Fruit fly (Drosophila melanogaster) whole organism, embryonic: ENCODE results near the gene CG5262.

Experiments
- CG10209 ChIP-seq: fragments of 200-800 bp; sonication (Bioruptor generic); optimal IDR thresholded peaks from 3 replicates; lab custom pipeline; 2017; ENCODE audit warnings: missing biosample characterization, mild to moderate bottlenecking, missing genetic modification characterization, missing genetic modification reagents
- CG13624 ChIP-seq: fragments of 200-800 bp; sonication (Bioruptor generic); optimal IDR thresholded peaks from 2 replicates; lab custom pipeline; 2016; ENCODE audit warnings: missing biosample characterization, missing genetic modification characterization
- CG15696 ChIP-seq: fragments of 200-800 bp; sonication (Bioruptor generic); optimal IDR thresholded peaks from 2 replicates; lab custom pipeline; 2019; ENCODE audit warnings: missing biosample characterization, mild to moderate bottlenecking, missing genetic modification characterization, moderate library complexity
- CG16813 ChIP-seq: fragments of 200-800 bp; sonication (Bioruptor generic); IDR thresholded peaks from 3 replicates; pipeline ENCODE4 v1.3.6; 2022; ENCODE audit warnings: missing biosample characterization, missing genetic modification characterization; ENCODE audit not compliant: partially characterized antibody
- CG17568 ChIP-seq: fragments of 200-800 bp; sonication (Bioruptor generic); optimal IDR thresholded peaks from 2 replicates; lab custom pipeline; 2018; ENCODE audit warnings: missing biosample characterization, mild to moderate bottlenecking, missing genetic modification characterization, moderate library complexity
- CG2199 ChIP-seq: fragments of 200-800 bp; sonication (Bioruptor generic); IDR thresholded peaks from 3 replicates; pipeline ENCODE4 v1.3.6; 2022; ENCODE audit warnings: missing biosample characterization, missing genetic modification characterization
- CG32532 ChIP-seq: fragments of 200-800 bp; sonication (Bioruptor generic); IDR thresholded peaks from 2 replicates; pipeline ENCODE4 v1.3.6; 2022; ENCODE audit warnings: missing biosample characterization, missing genetic modification characterization
- CG34224 ChIP-seq: fragments of 200-800 bp; sonication (Bioruptor generic); IDR thresholded peaks from 3 replicates; pipeline ENCODE4 v1.3.6; 2022; ENCODE audit warnings: missing biosample characterization, missing genetic modification characterization; ENCODE audit not compliant: partially characterized antibody
- CG3838 ChIP-seq: fragments of 200-800 bp; sonication (Bioruptor generic); optimal IDR thresholded peaks from 3 replicates; lab custom pipeline; 2016; ENCODE audit warnings: missing biosample characterization, missing genetic modification characterization
- CG42726 ChIP-seq: fragments of 200-800 bp; sonication (Bioruptor generic); IDR thresholded peaks from 2 replicates; pipeline ENCODE4 v1.3.6; 2022; ENCODE audit warnings: missing biosample characterization, missing genetic modification characterization; ENCODE audit not compliant: partially characterized antibody
- CG4282 ChIP-seq: fragments of 200-800 bp; sonication (Bioruptor generic); optimal IDR thresholded peaks from 2 replicates; lab custom pipeline; 2016; ENCODE audit warnings: missing biosample characterization, missing genetic modification characterization
- CG4328 ChIP-seq: fragments of 200-800 bp; sonication (Bioruptor generic); optimal IDR thresholded peaks from 3 replicates; lab custom pipeline; 2017; ENCODE audit warnings: missing biosample characterization, missing genetic modification reagents, missing genetic modification characterization
- CG4730 ChIP-seq: fragments of 200-800 bp; sonication (Bioruptor generic); IDR thresholded peaks from 2 replicates; pipeline ENCODE4 v1.3.6; 2022; ENCODE audit warnings: missing biosample characterization, missing genetic modification characterization
- CG5953 ChIP-seq: fragments of 200-800 bp; sonication (Bioruptor generic); IDR thresholded peaks from 2 replicates; pipeline ENCODE4 v1.3.6; 2022; ENCODE audit warnings: missing biosample characterization, missing genetic modification characterization
- CG7928 ChIP-seq: fragments of 200-800 bp; sonication (Bioruptor generic); optimal IDR thresholded peaks from 2 replicates; lab custom pipeline; 2017; ENCODE audit warnings: missing biosample characterization, mild to moderate bottlenecking, missing genetic modification characterization
- CHES-1-like ChIP-seq: fragments of 200-800 bp; sonication (Bioruptor generic); optimal IDR thresholded peaks from 2 replicates; lab custom pipeline; 2016; ENCODE audit warnings: missing biosample characterization, missing genetic modification characterization
- CkIIα-i1 ChIP-seq: fragments of 200-800 bp; sonication (Bioruptor generic); IDR thresholded peaks from 2 replicates; pipeline ENCODE4 v1.3.6; 2022; ENCODE audit warnings: missing biosample characterization, missing genetic modification characterization
- D19A ChIP-seq: fragments of 200-800 bp; optimal IDR thresholded peaks from 3 replicates; lab custom pipeline; 2019; ENCODE audit warnings: missing biosample characterization, mild to moderate bottlenecking, missing genetic modification characterization, moderate library complexity
- Dbx ChIP-seq: fragments of 200-800 bp; sonication (Bioruptor generic); IDR thresholded peaks from 3 replicates; pipeline ENCODE4 v1.3.6; 2022; ENCODE audit warnings: missing biosample characterization, missing genetic modification characterization
- Dip2 ChIP-seq: fragments of 200-800 bp; sonication (Bioruptor generic); IDR thresholded peaks from 2 replicates; pipeline ENCODE4 v1.3.6; 2022; ENCODE audit warnings: missing biosample characterization, missing genetic modification characterization
- Eip74EF ChIP-seq, 2 experiments: fragments of 200-800 bp in 1 of 2; fragments of >200 bp in 1 of 2; sonication (Bioruptor generic) in 1 of 2; optimal IDR thresholded peaks; 2 replicates each; lab custom pipeline; 2017 to 2019; ENCODE audit warnings: missing biosample characterization in 2 of 2, missing genetic modification characterization in 2 of 2, mild to moderate bottlenecking in 1 of 2, moderate library complexity in 1 of 2
- H15 ChIP-seq: fragments of 200-800 bp; sonication (Bioruptor generic); IDR thresholded peaks from 3 replicates; pipeline ENCODE4 v1.3.6; 2022; ENCODE audit warnings: missing biosample characterization, missing genetic modification characterization
- HLH3B ChIP-seq: fragments of 200-800 bp; sonication (Bioruptor generic); IDR thresholded peaks from 2 replicates; pipeline ENCODE4 v1.3.6; 2022; ENCODE audit warnings: missing biosample characterization, missing genetic modification characterization
- HLH54F ChIP-seq: fragments of 200-800 bp; sonication (Bioruptor generic); optimal IDR thresholded peaks from 3 replicates; lab custom pipeline; 2016; ENCODE audit warnings: missing biosample characterization, missing genetic modification characterization
- MBD-R2 ChIP-seq: fragments of 200-800 bp; sonication (Bioruptor generic); IDR thresholded peaks from 2 replicates; pipeline ENCODE4 v1.3.6; 2022; ENCODE audit warnings: missing biosample characterization, missing genetic modification characterization
- Mes4 ChIP-seq: fragments of 200-800 bp; sonication (Bioruptor generic); optimal IDR thresholded peaks from 2 replicates; lab custom pipeline; 2016; ENCODE audit warnings: missing biosample characterization, missing genetic modification characterization
- NfI ChIP-seq: fragments of 200-800 bp; sonication (Bioruptor generic); optimal IDR thresholded peaks from 3 replicates; lab custom pipeline; 2018; ENCODE audit warnings: missing biosample characterization, mild to moderate bottlenecking, missing genetic modification characterization, moderate library complexity
- Sin3A ChIP-seq: fragments of >200 bp; optimal IDR thresholded peaks from 2 replicates; lab custom pipeline; 2018
- Ssrp ChIP-seq: fragments of 200-800 bp; sonication (Bioruptor generic); optimal IDR thresholded peaks from 2 replicates; lab custom pipeline; 2018; ENCODE audit warnings: missing biosample characterization, mild to moderate bottlenecking, missing genetic modification characterization, moderate library complexity
- Vsx1 ChIP-seq: fragments of 200-800 bp; sonication (Bioruptor generic); optimal IDR thresholded peaks from 2 replicates; lab custom pipeline; 2017; ENCODE audit warnings: missing biosample characterization, mild to moderate bottlenecking, missing genetic modification characterization, missing genetic modification reagents
- ac ChIP-seq: fragments of 200-800 bp; sonication (Bioruptor generic); optimal IDR thresholded peaks from 3 replicates; lab custom pipeline; 2017; ENCODE audit warnings: missing biosample characterization, mild to moderate bottlenecking, missing genetic modification characterization
- bcd ChIP-seq: fragments of 200-800 bp; sonication (Bioruptor generic); optimal IDR thresholded peaks from 2 replicates; lab custom pipeline; 2017; ENCODE audit warnings: missing biosample characterization, mild to moderate bottlenecking, missing genetic modification characterization
- cad ChIP-seq: fragments of >200 bp; optimal IDR thresholded peaks from 2 replicates; lab custom pipeline; 2017; ENCODE audit warnings: missing biosample characterization, missing genetic modification characterization
- croc ChIP-seq: fragments of 200-800 bp; sonication (Bioruptor generic); conservative IDR thresholded peaks from 3 replicates; pipeline ENCODE4 v1.3.6; 2022; ENCODE audit warnings: missing biosample characterization, missing genetic modification characterization
- danr ChIP-seq: fragments of 200-800 bp; sonication (Bioruptor generic); IDR thresholded peaks from 2 replicates; pipeline ENCODE4 v1.3.6; 2022; ENCODE audit warnings: missing biosample characterization, missing genetic modification characterization
- dati ChIP-seq: fragments of 200-800 bp; sonication (Bioruptor generic); IDR thresholded peaks from 2 replicates; pipeline ENCODE4 v1.3.6; 2022; ENCODE audit warnings: missing biosample characterization, missing genetic modification characterization
- en ChIP-seq: fragments of 200-800 bp; sonication (Bioruptor generic); optimal IDR thresholded peaks from 2 replicates; lab custom pipeline; 2016; ENCODE audit warnings: missing biosample characterization, missing genetic modification characterization
- esg ChIP-seq: fragments of 200-800 bp; sonication (Bioruptor generic); conservative IDR thresholded peaks from 2 replicates; pipeline ENCODE4 v1.3.6; 2022; ENCODE audit warnings: missing biosample characterization, missing genetic modification characterization
- fd3F ChIP-seq: fragments of 200-800 bp; sonication (Bioruptor generic); optimal IDR thresholded peaks from 2 replicates; lab custom pipeline; 2018; ENCODE audit warnings: missing biosample characterization, mild to moderate bottlenecking, missing genetic modification characterization, moderate library complexity
- fu2 ChIP-seq: fragments of 200-800 bp; sonication (Bioruptor generic); optimal IDR thresholded peaks from 2 replicates; lab custom pipeline; 2016; ENCODE audit warnings: missing biosample characterization, missing genetic modification characterization
- gcm ChIP-seq: fragments of 200-800 bp; sonication (Bioruptor generic); optimal IDR thresholded peaks from 2 replicates; lab custom pipeline; 2019; ENCODE audit warnings: missing biosample characterization, mild to moderate bottlenecking, missing genetic modification characterization, moderate library complexity
- hb ChIP-seq: fragments of 200-800 bp; sonication (Bioruptor generic); IDR thresholded peaks from 3 replicates; pipeline ENCODE4 v1.3.6; 2022; ENCODE audit warnings: missing biosample characterization, missing genetic modification characterization; ENCODE audit not compliant: partially characterized antibody
- hkb ChIP-seq, 2 experiments: fragments of 200-800 bp in 1 of 2; fragments of >200 bp in 1 of 2; sonication (Bioruptor generic) in 1 of 2; IDR thresholded peaks in 1 of 2; optimal IDR thresholded peaks in 1 of 2; 2 replicates each; pipeline versions ENCODE4 v1.3.6 to Lab custom; 2017 to 2022; ENCODE audit warnings: missing biosample characterization in 1 of 2, missing genetic modification characterization in 1 of 2
- jumu ChIP-seq: fragments of 200-800 bp; sonication (Bioruptor generic); optimal IDR thresholded peaks from 3 replicates; lab custom pipeline; 2016; ENCODE audit warnings: missing biosample characterization, missing genetic modification characterization
- lbe ChIP-seq: fragments of 200-800 bp; sonication (Bioruptor generic); optimal IDR thresholded peaks from 2 replicates; lab custom pipeline; 2016; ENCODE audit warnings: missing biosample characterization, mild to moderate bottlenecking, missing genetic modification characterization
- odd ChIP-seq: fragments of 200-800 bp; sonication (Bioruptor generic); optimal IDR thresholded peaks from 2 replicates; lab custom pipeline; 2017; ENCODE audit warnings: missing biosample characterization, mild to moderate bottlenecking, missing genetic modification characterization
- pnt ChIP-seq: fragments of 200-800 bp; sonication (Bioruptor generic); optimal IDR thresholded peaks from 3 replicates; lab custom pipeline; 2016; ENCODE audit warnings: missing biosample characterization, missing genetic modification characterization
- sc ChIP-seq, 3 experiments: fragments of >200 bp in 2 of 3; fragments of 200-800 bp in 1 of 3; sonication (Bioruptor generic) in 1 of 3; optimal IDR thresholded peaks; 2 replicates in 2 of 3; 3 replicates in 1 of 3; lab custom pipeline; 2017; ENCODE audit warnings: mild to moderate bottlenecking in 1 of 3, missing biosample characterization in 1 of 3, missing genetic modification characterization in 1 of 3, missing genetic modification reagents in 1 of 3
- unpg ChIP-seq: fragments of 200-800 bp; sonication (Bioruptor generic); optimal IDR thresholded peaks from 3 replicates; lab custom pipeline; 2018; ENCODE audit warnings: missing biosample characterization, mild to moderate bottlenecking, missing genetic modification characterization, moderate library complexity
- zfh2 ChIP-seq: fragments of 200-800 bp; sonication (Bioruptor generic); optimal IDR thresholded peaks from 2 replicates; lab custom pipeline; 2016; ENCODE audit warnings: missing biosample characterization, missing genetic modification characterization

Gene CG5262

DNA sequence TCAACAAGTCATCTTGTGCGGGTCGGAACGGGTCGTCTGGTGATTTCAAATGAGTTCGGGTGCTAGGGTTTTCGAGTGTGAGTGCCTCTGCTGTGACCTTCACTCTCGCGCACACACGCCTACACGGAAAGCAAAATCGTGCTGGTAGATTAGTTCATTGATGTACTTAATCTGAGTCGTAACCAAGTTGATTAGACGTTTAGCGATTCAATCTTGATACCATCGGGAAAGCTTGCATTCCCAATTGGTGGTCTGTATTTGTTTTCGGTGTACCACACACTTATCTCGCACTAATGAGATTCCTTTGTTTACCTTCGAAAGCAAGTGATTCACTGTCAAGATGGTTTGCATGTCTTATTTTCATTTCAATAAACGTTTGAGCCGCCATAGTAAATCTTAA lies 41.3 kb downstream of the CG5262 start (continued):
- TF ChIP-seq esg (GFP tag; lab: Robert Waterston, UW): no peak
- TF ChIP-seq dati: no peak
- TF ChIP-seq hkb (optimal IDR thresholded peaks at IDR 0.05; lab: Kevin White, UChicago): no peak
- TF ChIP-seq hkb (GFP tag; IDR thresholded peaks at IDR 0.05; lab: Robert Waterston, UW): 0 out of 2 replicates have a peak, but pooled peaks have one; percentile 29
- TF ChIP-seq Dbx (GFP tag; lab: Robert Waterston, UW): 0 out of 3 replicates have a peak, but pooled peaks have one; percentile 18
- TF ChIP-seq danr (GFP tag; lab: Robert Waterston, UW): no peak
- peak; percentile 41; the same call in 1 of the 2 replicates for TF ChIP-seq CG4730 (GFP tag; lab: Robert Waterston, UW)
- peak; percentile 20 for TF ChIP-seq CG13624
- no peak for TF ChIP-seq H15 (GFP tag; lab: Robert Waterston, UW)
- TF ChIP-seq CG7928 (GFP tag; lab: Kevin White, UChicago): no peak
- TF ChIP-seq en (GFP tag; lab: Kevin White, UChicago): no peak
- no peak for TF ChIP-seq croc
- TF ChIP-seq sc (optimal IDR thresholded peaks at IDR 0.05; lab: Kevin White, UChicago): no peak
- no peak for TF ChIP-seq sc (GFP tag; optimal IDR thresholded peaks at IDR 0.05; lab: Kevin White, UChicago)
- TF ChIP-seq pnt (GFP tag; lab: Kevin White, UChicago): peak; percentile 11
- peak; percentile 16 for TF ChIP-seq jumu (GFP tag; lab: Kevin White, UChicago)
- TF ChIP-seq CG4282: no peak
- TF ChIP-seq CG15696: no peak
- peak; percentile 41 for TF ChIP-seq gcm (GFP tag; lab: Kevin White, UChicago)
- TF ChIP-seq Sin3A (lab: Kevin White, UChicago): no peak
- TF ChIP-seq CG5953 (GFP tag; lab: Robert Waterston, UW): no peak
- no peak for TF ChIP-seq CG3838 (GFP tag; lab: Kevin White, UChicago)
- peak; percentile 7 for TF ChIP-seq zfh2 (GFP tag; lab: Kevin White, UChicago)
- TF ChIP-seq MBD-R2 (GFP tag; lab: Robert Waterston, UW): no peak
- TF ChIP-seq CkIIα-i1 (GFP tag; lab: Robert Waterston, UW): no peak
- TF ChIP-seq CG16813 (GFP tag; lab: Robert Waterston, UW): no peak
- TF ChIP-seq lbe (GFP tag; lab: Kevin White, UChicago): no peak
- TF ChIP-seq CHES-1-like (GFP tag; lab: Kevin White, UChicago): peak; percentile 36
- TF ChIP-seq ac: no peak
- no peak for TF ChIP-seq Dip2
- TF ChIP-seq fu2 (GFP tag; lab: Kevin White, UChicago): no peak
- peak; percentile 43 for TF ChIP-seq HLH54F (GFP tag; lab: Kevin White, UChicago)
- peak in 1 of 2 experiments; percentile 68 for TF ChIP-seq Eip74EF (GFP tag; optimal IDR thresholded peaks at IDR 0.05; lab: Kevin White, UChicago)
- peak; percentile 44 for TF ChIP-seq NfI (GFP tag; lab: Kevin White, UChicago)
- peak; percentile 28 for TF ChIP-seq fd3F
- TF ChIP-seq odd (GFP tag; lab: Kevin White, UChicago): no peak
- no peak for TF ChIP-seq hb (GFP tag; lab: Robert Waterston, UW)
- peak; percentile 48 for TF ChIP-seq unpg
- TF ChIP-seq CG4328: no peak
- no peak for TF ChIP-seq Vsx1 (GFP tag; lab: Kevin White, UChicago)
- TF ChIP-seq D19A (tag; lab: Kevin White, UChicago): no peak
- TF ChIP-seq CG34224 (GFP tag; lab: Robert Waterston, UW): no peak
- TF ChIP-seq HLH3B (GFP tag; lab: Robert Waterston, UW): peak; percentile 31; the same call in 1 of the 2 replicates
- no peak for TF ChIP-seq CG2199 (GFP tag; lab: Robert Waterston, UW)
- no peak for TF ChIP-seq CG17568 (GFP tag; lab: Kevin White, UChicago)
- TF ChIP-seq CG10209 (GFP tag; lab: Kevin White, UChicago): peak; percentile 28
- peak; percentile 10 for TF ChIP-seq bcd
- no peak for TF ChIP-seq Mes4 (GFP tag; lab: Kevin White, UChicago)
- TF ChIP-seq CG32532 (GFP tag; lab: Robert Waterston, UW): peak; percentile 55; the same call in 1 of the 2 replicates
- TF ChIP-seq CG42726 (GFP tag; lab: Robert Waterston, UW): no peak
- TF ChIP-seq cad (GFP tag; lab: Kevin White, UChicago): no peak
- TF ChIP-seq Ssrp (tag; lab: Kevin White, UChicago): no peak
